In genomic region chrII:3920611-3921010, ce11 we compare ENCODE assay signal across 3 worm cellular contexts.
TF ChIP-seq lines count a peak whose summit lies in the region.

No protein-coding gene starts in this region.

TF ChIP-seq in whole organism, L4 larva, 104 proteins besides CTCF, POLR2A, EP300 and RAD21:
- TF ChIP-seq set-16 (GFP tag; IDR thresholded peaks at IDR 0.05; lab: Robert Waterston, UW) (peak; percentile 61; the same call in 1 of the 2 replicates), F37D6.2 (tag; optimal IDR thresholded peaks at IDR 0.05; lab: Kevin White, UChicago) (no peak)

TF ChIP-seq in whole organism, early embryonic, 17 proteins besides CTCF, POLR2A, EP300 and RAD21:
- TF ChIP-seq hmbx-1 (tag; optimal IDR thresholded peaks at IDR 0.05; lab: Kevin White, UChicago), result no peak
- TF ChIP-seq B0310.2 (tag; optimal IDR thresholded peaks at IDR 0.05; lab: Kevin White, UChicago), result no peak
- 0 out of 2 replicates have a peak, but pooled peaks have one; percentile 8 for TF ChIP-seq pes-1 (GFP tag; IDR thresholded peaks at IDR 0.05; lab: Robert Waterston, UW)
- no peak for TF ChIP-seq hnd-1 (tag; optimal IDR thresholded peaks at IDR 0.05; lab: Kevin White, UChicago)
TF ChIP-seq in whole organism, early embryonic: peak in this region for 1.

TF ChIP-seq in whole organism, young adult, 124 proteins besides CTCF, POLR2A, EP300 and RAD21:
- TF ChIP-seq rec-8 (tag; optimal IDR thresholded peaks at IDR 0.05; lab: Kevin White, UChicago), result no peak
- no peak for TF ChIP-seq F52B5.7 (tag; optimal IDR thresholded peaks at IDR 0.05; lab: Kevin White, UChicago)
- no peak for TF ChIP-seq atf-7 (tag; optimal IDR thresholded peaks at IDR 0.05; lab: Kevin White, UChicago)
- TF ChIP-seq madf-10 (tag; optimal IDR thresholded peaks at IDR 0.05; lab: Kevin White, UChicago), result no peak
- TF ChIP-seq zfh-2 (GFP tag; conservative IDR thresholded peaks at IDR 0.05; lab: Robert Waterston, UW), result peak; percentile 60
- peak; percentile 11; the same call in 1 of the 2 replicates for TF ChIP-seq egrh-3 (GFP tag; IDR thresholded peaks at IDR 0.05; lab: Robert Waterston, UW)
- TF ChIP-seq nhr-179 (tag; optimal IDR thresholded peaks at IDR 0.05; lab: Kevin White, UChicago), result no peak
- TF ChIP-seq ztf-6 (GFP tag; IDR thresholded peaks at IDR 0.05; lab: Robert Waterston, UW), result no peak
- TF ChIP-seq D2030.7 (GFP tag; IDR thresholded peaks at IDR 0.05; lab: Robert Waterston, UW), result no peak
- TF ChIP-seq F22D6.2 (tag; optimal IDR thresholded peaks at IDR 0.05; lab: Kevin White, UChicago), result no peak
- no peak for TF ChIP-seq nfyb-1 (GFP tag; IDR thresholded peaks at IDR 0.05; lab: Robert Waterston, UW)
TF ChIP-seq in whole organism, young adult: peak in this region for 2.
